Fruit fly (Drosophila melanogaster) whole organism, adult: ENCODE results near the gene CG13876.

Source experiments
- CG11617 ChIP-seq: fragments of 200-800 bp; sonication (Bioruptor generic); optimal IDR thresholded peaks from 2 replicates; lab custom pipeline; 2017; ENCODE audit warnings: mild to moderate bottlenecking, missing biosample characterization, missing genetic modification reagents, missing genetic modification characterization
- CG12768 ChIP-seq: fragments of 200-800 bp; sonication (Bioruptor generic); optimal IDR thresholded peaks from 2 replicates; lab custom pipeline; 2017; ENCODE audit warnings: missing biosample characterization, missing genetic modification characterization, mild to moderate bottlenecking, moderate library complexity, missing genetic modification reagents
- CG14711 ChIP-seq: fragments of 200-800 bp; sonication (Bioruptor generic); optimal IDR thresholded peaks from 2 replicates; lab custom pipeline; 2018; ENCODE audit warnings: missing biosample characterization, mild to moderate bottlenecking, missing genetic modification characterization, moderate library complexity
- CG1620 ChIP-seq: fragments of 200-800 bp; sonication (Bioruptor generic); optimal IDR thresholded peaks from 2 replicates; lab custom pipeline; 2016; ENCODE audit warnings: missing biosample characterization, missing genetic modification characterization
- CG33017 ChIP-seq: fragments of 200-800 bp; sonication (Bioruptor generic); optimal IDR thresholded peaks from 2 replicates; lab custom pipeline; 2018; ENCODE audit warnings: missing biosample characterization, mild to moderate bottlenecking, missing genetic modification characterization, moderate library complexity
- CG5204 ChIP-seq: fragments of 200-800 bp; sonication (Bioruptor generic); optimal IDR thresholded peaks from 2 replicates; lab custom pipeline; 2016; ENCODE audit warnings: missing biosample characterization, missing genetic modification characterization
- CG7045 ChIP-seq: fragments of 200-800 bp; sonication (Bioruptor generic); optimal IDR thresholded peaks from 2 replicates; lab custom pipeline; 2017; ENCODE audit warnings: missing biosample characterization, mild to moderate bottlenecking, missing genetic modification characterization
- CG7101 ChIP-seq: fragments of 200-800 bp; sonication (Bioruptor generic); optimal IDR thresholded peaks from 2 replicates; lab custom pipeline; 2018; ENCODE audit warnings: missing biosample characterization, mild to moderate bottlenecking, missing genetic modification characterization, moderate library complexity
- Clk ChIP-seq: fragments of 200-800 bp; sonication (Bioruptor generic); optimal IDR thresholded peaks from 2 replicates; lab custom pipeline; 2017; ENCODE audit warnings: missing biosample characterization, missing genetic modification characterization
- Crg-1 ChIP-seq: fragments of 200-800 bp; sonication (Bioruptor generic); optimal IDR thresholded peaks from 2 replicates; lab custom pipeline; 2016; ENCODE audit warnings: missing biosample characterization, missing genetic modification characterization
- Hr96 ChIP-seq: fragments of 200-800 bp; sonication (Bioruptor generic); optimal IDR thresholded peaks from 2 replicates; lab custom pipeline; 2016; ENCODE audit warnings: missing biosample characterization, missing genetic modification characterization
- Mnt ChIP-seq: fragments of 200-800 bp; sonication (Bioruptor generic); optimal IDR thresholded peaks from 2 replicates; lab custom pipeline; 2016; ENCODE audit warnings: missing biosample characterization, mild to moderate bottlenecking, missing genetic modification characterization
- bab1 ChIP-seq: fragments of 200-800 bp; sonication (Bioruptor generic); optimal IDR thresholded peaks from 3 replicates; lab custom pipeline; 2019; ENCODE audit warnings: missing biosample characterization, mild to moderate bottlenecking, missing genetic modification characterization, moderate library complexity
- cic ChIP-seq: fragments of 200-800 bp; sonication (Bioruptor generic); optimal IDR thresholded peaks from 2 replicates; lab custom pipeline; 2017; ENCODE audit warnings: missing biosample characterization, mild to moderate bottlenecking, missing genetic modification characterization, moderate library complexity
- cnc ChIP-seq, 2 experiments: fragments of >200 bp; optimal IDR thresholded peaks; 2 replicates each; lab custom pipeline; 2017
- kay ChIP-seq: fragments of 200-800 bp; sonication (Bioruptor generic); peaks from one replicate; lab custom pipeline; 2016; ENCODE audit warnings: missing biosample characterization, missing genetic modification characterization, borderline replicate concordance
- ovo ChIP-seq: fragments of 200-800 bp; sonication (Bioruptor generic); optimal IDR thresholded peaks from 2 replicates; lab custom pipeline; 2016; ENCODE audit warnings: missing biosample characterization, missing genetic modification characterization
- pad ChIP-seq: fragments of 200-800 bp; sonication (Bioruptor generic); optimal IDR thresholded peaks from 3 replicates; lab custom pipeline; 2017; ENCODE audit warnings: missing biosample characterization, missing genetic modification characterization, mild to moderate bottlenecking, moderate library complexity, missing genetic modification reagents
- tj ChIP-seq: fragments of 200-800 bp; sonication (Bioruptor generic); optimal IDR thresholded peaks from 3 replicates; lab custom pipeline; 2017; ENCODE audit warnings: missing biosample characterization, mild to moderate bottlenecking, missing genetic modification characterization, moderate library complexity
- toe ChIP-seq: fragments of 200-800 bp; sonication (Bioruptor generic); optimal IDR thresholded peaks from 2 replicates; lab custom pipeline; 2016; ENCODE audit warnings: missing biosample characterization, missing genetic modification characterization

CG13876 gene

dm6 chr3L:178445-178844, 27.5 kb upstream of the CG13876 start:
- TF ChIP-seq Crg-1 (GFP tag; lab: Kevin White, UChicago) (no peak), bab1 (GFP tag; lab: Kevin White, UChicago) (no peak), CG12768 (GFP tag; lab: Kevin White, UChicago) (no peak), ovo (no peak), kay (GFP tag; lab: Kevin White, UChicago) (no peak), CG11617 (GFP tag; lab: Kevin White, UChicago) (no peak), Hr96 (no peak), cic (GFP tag; lab: Kevin White, UChicago) (no peak)

dm6 chr3L:178913-179488, 26.9 kb upstream of the CG13876 start, which contains the start of gene Vdup1:
Gene Vdup1, minus strand, starts transcription at chr3L:178963.
- TF ChIP-seq Crg-1 (GFP tag; lab: Kevin White, UChicago): no peak
- no peak for TF ChIP-seq tj
- no peak for TF ChIP-seq bab1 (GFP tag; lab: Kevin White, UChicago)
- no peak for TF ChIP-seq CG14711 (tag; lab: Kevin White, UChicago)
- no peak for TF ChIP-seq CG7045 (GFP tag; lab: Kevin White, UChicago)
- no peak for TF ChIP-seq cic (GFP tag; lab: Kevin White, UChicago)
- TF ChIP-seq pad: no peak
- no peak for TF ChIP-seq CG5204
- no peak for TF ChIP-seq cnc (optimal IDR thresholded peaks at IDR 0.05; lab: Kevin White, UChicago)
- TF ChIP-seq ovo: no peak
- TF ChIP-seq kay (GFP tag; lab: Kevin White, UChicago): no peak
- TF ChIP-seq Mnt (GFP tag; lab: Kevin White, UChicago): no peak
- no peak for TF ChIP-seq CG1620
- TF ChIP-seq CG7101 (tag; lab: Kevin White, UChicago): no peak
- no peak for TF ChIP-seq Hr96
- no peak for TF ChIP-seq Clk (GFP tag; lab: Kevin White, UChicago)

dm6 chr3L:179490-180261, 26.3 kb upstream of the CG13876 start, which contains the start of gene CG13875:
Gene CG13875, plus strand, starts transcription at chr3L:179923.
- TF ChIP-seq Crg-1 (GFP tag; lab: Kevin White, UChicago): no peak
- no peak for TF ChIP-seq bab1 (GFP tag; lab: Kevin White, UChicago)
- TF ChIP-seq CG12768 (GFP tag; lab: Kevin White, UChicago): no peak
- no peak for TF ChIP-seq CG33017 (tag; lab: Kevin White, UChicago)
- no peak for TF ChIP-seq CG5204
- TF ChIP-seq pad: no peak
- no peak for TF ChIP-seq CG7101 (tag; lab: Kevin White, UChicago)

dm6 chr3L:180262-180543, 25.7 kb upstream of the CG13876 start:
- TF ChIP-seq CG33017 (tag; lab: Kevin White, UChicago): no peak
- no peak for TF ChIP-seq toe (GFP tag; lab: Kevin White, UChicago)
- TF ChIP-seq kay (GFP tag; lab: Kevin White, UChicago): no peak
- TF ChIP-seq Mnt (GFP tag; lab: Kevin White, UChicago): no peak
- no peak for TF ChIP-seq pad
- TF ChIP-seq cnc (optimal IDR thresholded peaks at IDR 0.05; lab: Kevin White, UChicago): no peak
- TF ChIP-seq CG7045 (GFP tag; lab: Kevin White, UChicago): no peak
- no peak for TF ChIP-seq Hr96
- no peak for TF ChIP-seq CG5204
- no peak for TF ChIP-seq CG1620
- no peak for TF ChIP-seq CG7101 (tag; lab: Kevin White, UChicago)
- TF ChIP-seq CG12768 (GFP tag; lab: Kevin White, UChicago): no peak
- TF ChIP-seq tj: no peak
- TF ChIP-seq Crg-1 (GFP tag; lab: Kevin White, UChicago): no peak
- TF ChIP-seq cic (GFP tag; lab: Kevin White, UChicago): no peak
- no peak for TF ChIP-seq ovo
- no peak for TF ChIP-seq bab1 (GFP tag; lab: Kevin White, UChicago)

dm6 chr3L:184251-184650, 21.7 kb upstream of the CG13876 start, which contains the start of the genes CG34140, Mkp and Mtch:
Gene CG34140, minus strand, starts transcription at chr3L:184424.
Gene Mkp, minus strand, starts transcription at chr3L:184540.
Gene Mtch, plus strand, starts transcription at chr3L:184626.
- TF ChIP-seq CG7045 (GFP tag; lab: Kevin White, UChicago) (peak; percentile 69), tj (peak; percentile 75), Mnt (GFP tag; lab: Kevin White, UChicago) (peak; percentile 88), CG1620 (peak; percentile 91), CG14711 (tag; lab: Kevin White, UChicago) (peak; percentile 86), CG33017 (tag; lab: Kevin White, UChicago) (peak; percentile 70), kay (GFP tag; lab: Kevin White, UChicago) (peak; percentile 73), CG7101 (tag; lab: Kevin White, UChicago) (peak; percentile 86), ovo (peak; percentile 78), CG5204 (no peak), cnc (optimal IDR thresholded peaks at IDR 0.05; lab: Kevin White, UChicago) (no peak), Crg-1 (GFP tag; lab: Kevin White, UChicago) (peak; percentile 93), Clk (GFP tag; lab: Kevin White, UChicago) (peak; percentile 71), CG12768 (GFP tag; lab: Kevin White, UChicago) (peak; percentile 63), CG11617 (GFP tag; lab: Kevin White, UChicago) (peak; percentile 92), cic (GFP tag; lab: Kevin White, UChicago) (peak; percentile 47), Hr96 (peak; percentile 92), bab1 (GFP tag; lab: Kevin White, UChicago) (peak; percentile 92), pad (peak; percentile 68), toe (GFP tag; lab: Kevin White, UChicago) (no peak)
